Worm (Caenorhabditis elegans) whole organism, mixed stage, embryonic: ENCODE data around the gene cysl-4.

Experiments
- M03D4.4 ChIP-seq: sonication (generic microtip); optimal IDR thresholded peaks from 2 replicates; lab custom pipeline; 2017; ENCODE audit warnings: mild to moderate bottlenecking, missing genetic modification characterization, missing compliant biosample characterization
- bed-3 ChIP-seq: fragments of 200-800 bp; sonication (Bioruptor generic); optimal IDR thresholded peaks from 3 replicates; lab custom pipeline; 2018; ENCODE audit warnings: mild to moderate bottlenecking, missing genetic modification characterization, moderate library complexity, missing compliant biosample characterization
- blmp-1 ChIP-seq: fragments of 150-350 bp; optimal IDR thresholded peaks from 2 replicates; lab custom pipeline; 2014; ENCODE audit warnings: missing biosample characterization, missing genetic modification characterization
- ceh-39 ChIP-seq: fragments of 150-350 bp; optimal IDR thresholded peaks from 2 replicates; lab custom pipeline; 2014; ENCODE audit warnings: missing biosample characterization, missing genetic modification characterization
- ceh-43 ChIP-seq: fragments of 200-800 bp; sonication (Bioruptor generic); optimal IDR thresholded peaks from 2 replicates; lab custom pipeline; 2018; ENCODE audit warnings: mild to moderate bottlenecking, missing genetic modification characterization, moderate library complexity, missing compliant biosample characterization
- ceh-83 ChIP-seq: fragments of 200-800 bp; sonication (Bioruptor generic); optimal IDR thresholded peaks from 2 replicates; lab custom pipeline; 2018; ENCODE audit warnings: mild to moderate bottlenecking, missing genetic modification characterization, missing compliant biosample characterization
- ces-1 ChIP-seq: fragments of 150-350 bp; optimal IDR thresholded peaks from 2 replicates; lab custom pipeline; 2014; ENCODE audit warnings: missing biosample characterization, missing genetic modification reagents, missing genetic modification characterization
- cnd-1 ChIP-seq: fragments of 200-800 bp; sonication (Bioruptor generic); optimal IDR thresholded peaks from 2 replicates; lab custom pipeline; 2018; ENCODE audit warnings: mild to moderate bottlenecking, missing genetic modification characterization, missing compliant biosample characterization
- drap-1 ChIP-seq: fragments of 200-800 bp; sonication (Bioruptor generic); optimal IDR thresholded peaks from 3 replicates; lab custom pipeline; 2018; ENCODE audit warnings: mild to moderate bottlenecking, missing genetic modification characterization, missing compliant biosample characterization
- elt-1 ChIP-seq: sonication (generic microtip); optimal IDR thresholded peaks from 2 replicates; lab custom pipeline; 2017; ENCODE audit warnings: missing genetic modification characterization, mild to moderate bottlenecking, missing compliant biosample characterization, antibody characterized with exemption, moderate library complexity, borderline replicate concordance; ENCODE audit not compliant: insufficient read depth
- elt-3 ChIP-seq: fragments of 150-350 bp; optimal IDR thresholded peaks from 2 replicates; lab custom pipeline; 2014; ENCODE audit warnings: missing biosample characterization, missing genetic modification characterization
- flh-1 ChIP-seq: fragments of 200-800 bp; sonication (Bioruptor generic); optimal IDR thresholded peaks from 2 replicates; lab custom pipeline; 2018; ENCODE audit warnings: mild to moderate bottlenecking, missing genetic modification characterization, moderate library complexity, missing compliant biosample characterization
- ham-2 ChIP-seq: fragments of 200-800 bp; sonication (Bioruptor generic); optimal IDR thresholded peaks from 2 replicates; lab custom pipeline; 2018; ENCODE audit warnings: mild to moderate bottlenecking, missing genetic modification characterization, missing compliant biosample characterization
- hlh-1 ChIP-seq: fragments of 150-350 bp; optimal IDR thresholded peaks from 2 replicates; lab custom pipeline; 2014; ENCODE audit warnings: missing biosample characterization, missing genetic modification reagents, missing genetic modification characterization
- lin-13 ChIP-seq: fragments of 150-350 bp; optimal IDR thresholded peaks from 2 replicates; lab custom pipeline; 2014; ENCODE audit warnings: missing biosample characterization, missing genetic modification characterization
- lin-32 ChIP-seq: fragments of 200-800 bp; sonication (Bioruptor generic); optimal IDR thresholded peaks from 2 replicates; lab custom pipeline; 2018; ENCODE audit warnings: mild to moderate bottlenecking, missing genetic modification characterization, missing compliant biosample characterization
- lsy-2 ChIP-seq: fragments of 150-350 bp; optimal IDR thresholded peaks from 2 replicates; lab custom pipeline; 2014; ENCODE audit warnings: missing biosample characterization, missing genetic modification characterization
- mab-5 ChIP-seq: fragments of 150-350 bp; optimal IDR thresholded peaks from 2 replicates; lab custom pipeline; 2014; ENCODE audit warnings: missing biosample characterization, missing genetic modification characterization
- mep-1 ChIP-seq: fragments of 150-350 bp; optimal IDR thresholded peaks from 2 replicates; lab custom pipeline; 2017; ENCODE audit warnings: missing biosample characterization, missing genetic modification reagents, missing genetic modification characterization, inconsistent platforms
- nhr-2 ChIP-seq: fragments of 150-350 bp; optimal IDR thresholded peaks from 2 replicates; lab custom pipeline; 2014; ENCODE audit warnings: missing biosample characterization, missing genetic modification characterization
- nhr-237 ChIP-seq: fragments of 150-350 bp; optimal IDR thresholded peaks from 2 replicates; lab custom pipeline; 2014; ENCODE audit warnings: missing biosample characterization, missing genetic modification characterization
- nhr-28 ChIP-seq: fragments of 150-350 bp; optimal IDR thresholded peaks from 2 replicates; lab custom pipeline; 2014; ENCODE audit warnings: missing biosample characterization, missing genetic modification characterization
- nhr-76 ChIP-seq: sonication (generic microtip); optimal IDR thresholded peaks from 2 replicates; lab custom pipeline; 2017; ENCODE audit warnings: missing biosample characterization, missing genetic modification characterization
- pha-4 ChIP-seq: fragments of 150-350 bp; optimal IDR thresholded peaks from 2 replicates; lab custom pipeline; 2018; ENCODE audit warnings: missing biosample characterization, missing genetic modification reagents, missing genetic modification characterization
- snpc-4 ChIP-seq: fragments of 150-350 bp; optimal IDR thresholded peaks from 2 replicates; lab custom pipeline; 2014; ENCODE audit warnings: missing biosample characterization, missing genetic modification characterization
- unc-120 ChIP-seq: sonication (generic microtip); optimal IDR thresholded peaks from 2 replicates; lab custom pipeline; 2017; ENCODE audit warnings: missing genetic modification characterization, missing compliant biosample characterization; ENCODE audit not compliant: poor library complexity, severe bottlenecking
- unc-39 ChIP-seq: fragments of 150-350 bp; optimal IDR thresholded peaks from 2 replicates; lab custom pipeline; 2014; ENCODE audit warnings: missing biosample characterization, missing genetic modification characterization
- unc-62 ChIP-seq: fragments of 150-350 bp; optimal IDR thresholded peaks from 2 replicates; lab custom pipeline; 2014; ENCODE audit warnings: missing biosample characterization, missing genetic modification reagents, missing genetic modification characterization
- zip-8 ChIP-seq: fragments of 150-350 bp; optimal IDR thresholded peaks from 2 replicates; lab custom pipeline; 2014; ENCODE audit warnings: missing biosample characterization, missing genetic modification characterization
- ztf-11 ChIP-seq: fragments of 150-350 bp; optimal IDR thresholded peaks from 2 replicates; lab custom pipeline; 2014; ENCODE audit warnings: missing biosample characterization, missing genetic modification characterization

Gene cysl-4

ce11 chrV:2004659-2005058, at the start of gene cysl-4:
cysl-4 (plus strand) TSS chrV:2004959.
- TF ChIP-seq nhr-76 (tag; lab: Kevin White, UChicago) (no peak), unc-62 (no peak), elt-3 (no peak), M03D4.4 (no peak), flh-1 (GFP tag; lab: Kevin White, UChicago) (no peak), unc-120 (no peak), ceh-83 (GFP tag; lab: Kevin White, UChicago) (no peak), ham-2 (GFP tag; lab: Kevin White, UChicago) (no peak), hlh-1 (tag; lab: Kevin White, UChicago) (no peak), lin-13 (no peak), snpc-4 (tag; lab: Kevin White, UChicago) (no peak), elt-1 (tag; lab: Kevin White, UChicago) (no peak), nhr-2 (tag; lab: Kevin White, UChicago) (no peak)

ce11 chrV:1955246-1955645, 49.5 kb upstream of the cysl-4 start:
- TF ChIP-seq drap-1 (GFP tag; lab: Kevin White, UChicago) (no peak), lin-13 (no peak), unc-39 (tag; lab: Kevin White, UChicago) (no peak), mab-5 (no peak), lin-32 (GFP tag; lab: Kevin White, UChicago) (no peak), nhr-2 (tag; lab: Kevin White, UChicago) (no peak), M03D4.4 (no peak), unc-62 (no peak), ceh-43 (GFP tag; lab: Kevin White, UChicago) (no peak), zip-8 (tag; lab: Kevin White, UChicago) (no peak), ceh-39 (no peak), ceh-83 (GFP tag; lab: Kevin White, UChicago) (no peak), elt-1 (tag; lab: Kevin White, UChicago) (no peak), nhr-237 (tag; lab: Kevin White, UChicago) (no peak), elt-3 (no peak), bed-3 (GFP tag; lab: Kevin White, UChicago) (no peak), blmp-1 (tag; lab: Kevin White, UChicago) (no peak)

- TF ChIP-seq nhr-237 (tag; lab: Kevin White, UChicago) = no peak
- TF ChIP-seq ceh-43 (GFP tag; lab: Kevin White, UChicago) = no peak
- no peak for TF ChIP-seq lsy-2 (tag; lab: Kevin White, UChicago)
- TF ChIP-seq lin-32 (GFP tag; lab: Kevin White, UChicago) = no peak
- TF ChIP-seq unc-62 = no peak
- no peak for TF ChIP-seq flh-1 (GFP tag; lab: Kevin White, UChicago)
Measured at ce11 chrV:1957110-1957509, 47.6 kb upstream of the cysl-4 start, which contains the start of gene fipr-25. fipr-25 (plus strand) TSS chrV:1957410.

- TF ChIP-seq ceh-43 (GFP tag; lab: Kevin White, UChicago) (no peak), lin-13 (no peak), unc-120 (no peak), pha-4 (no peak)
- TF ChIP-seq, all 35 proteins: peak for 0
Measured at ce11 chrV:1961453-1961852, 43.3 kb upstream of the cysl-4 start, which contains the start of gene Y40B10B.1. Y40B10B.1 (minus strand) TSS chrV:1961553.

ce11 chrV:1964806-1965205, 40.0 kb upstream of the cysl-4 start, which contains the start of gene srj-15:
srj-15 (minus strand) TSS chrV:1964906.
- no peak for TF ChIP-seq M03D4.4
- no peak for TF ChIP-seq bed-3 (GFP tag; lab: Kevin White, UChicago)
- TF ChIP-seq mab-5 = no peak
- no peak for TF ChIP-seq ces-1 (GFP tag; lab: Kevin White, UChicago)
- TF ChIP-seq cnd-1 (tag; lab: Kevin White, UChicago) = no peak
- TF ChIP-seq nhr-76 (tag; lab: Kevin White, UChicago) = no peak
- no peak for TF ChIP-seq mep-1 (tag; lab: Kevin White, UChicago)
- TF ChIP-seq unc-62 = no peak
- TF ChIP-seq nhr-28 (tag; lab: Kevin White, UChicago) = no peak
- TF ChIP-seq lsy-2 (tag; lab: Kevin White, UChicago) = no peak
- TF ChIP-seq pha-4 = no peak
- TF ChIP-seq unc-39 (tag; lab: Kevin White, UChicago) = no peak
- no peak for TF ChIP-seq nhr-237 (tag; lab: Kevin White, UChicago)
- TF ChIP-seq ztf-11 (tag; lab: Kevin White, UChicago) = no peak
- TF ChIP-seq lin-32 (GFP tag; lab: Kevin White, UChicago) = no peak
